Worm (Caenorhabditis elegans) whole organism, midembryonic: ENCODE results near the gene R10E8.8.

Experiments used
- T22C8.4 ChIP-seq: fragments of 200-800 bp; sonication (Bioruptor generic); IDR thresholded peaks from 2 replicates; pipeline ENCODE4 v1.3.6; 2022; ENCODE audit warnings: missing genetic modification characterization, missing compliant biosample characterization
- cog-1 ChIP-seq: sonication (generic microtip); optimal IDR thresholded peaks from 2 replicates; lab custom pipeline; 2016; ENCODE audit warnings: missing genetic modification characterization, missing compliant biosample characterization
- flt-1 ChIP-seq: fragments of 200-800 bp; sonication (Bioruptor generic); IDR thresholded peaks from 2 replicates; pipeline ENCODE4 v1.3.6; 2022; ENCODE audit warnings: missing genetic modification characterization, missing compliant biosample characterization
- klf-2 ChIP-seq: fragments of 200-800 bp; sonication (Bioruptor generic); conservative IDR thresholded peaks from 2 replicates; pipeline ENCODE4 v1.3.6; 2022; ENCODE audit warnings: missing genetic modification reagents, missing genetic modification characterization, missing compliant biosample characterization
- med-1 ChIP-seq: sonication (generic microtip); optimal IDR thresholded peaks from 2 replicates; lab custom pipeline; 2017; ENCODE audit warnings: missing genetic modification characterization, mild to moderate bottlenecking, missing compliant biosample characterization, antibody characterized with exemption, missing genetic modification reagents; ENCODE audit not compliant: insufficient read depth
- ref-1 ChIP-seq: fragments of 200-800 bp; sonication (Bioruptor generic); conservative IDR thresholded peaks from 2 replicates; pipeline ENCODE4 v1.3.6; 2022; ENCODE audit warnings: missing genetic modification reagents, missing genetic modification characterization, missing compliant biosample characterization
- tab-1 ChIP-seq: fragments of 200-800 bp; sonication (Bioruptor generic); IDR thresholded peaks from 2 replicates; pipeline ENCODE4 v1.3.6; 2022; ENCODE audit warnings: missing genetic modification characterization, missing compliant biosample characterization
- ztf-23 ChIP-seq: fragments of 200-800 bp; sonication (Bioruptor generic); IDR thresholded peaks from 2 replicates; pipeline ENCODE4 v1.3.6; 2022; ENCODE audit warnings: missing genetic modification reagents, missing genetic modification characterization, missing compliant biosample characterization
- ztf-29 ChIP-seq: fragments of 200-800 bp; sonication (Bioruptor generic); IDR thresholded peaks from 2 replicates; pipeline ENCODE4 v1.3.6; 2022; ENCODE audit warnings: missing genetic modification reagents, missing genetic modification characterization, missing compliant biosample characterization

R10E8.8 gene

DNA sequence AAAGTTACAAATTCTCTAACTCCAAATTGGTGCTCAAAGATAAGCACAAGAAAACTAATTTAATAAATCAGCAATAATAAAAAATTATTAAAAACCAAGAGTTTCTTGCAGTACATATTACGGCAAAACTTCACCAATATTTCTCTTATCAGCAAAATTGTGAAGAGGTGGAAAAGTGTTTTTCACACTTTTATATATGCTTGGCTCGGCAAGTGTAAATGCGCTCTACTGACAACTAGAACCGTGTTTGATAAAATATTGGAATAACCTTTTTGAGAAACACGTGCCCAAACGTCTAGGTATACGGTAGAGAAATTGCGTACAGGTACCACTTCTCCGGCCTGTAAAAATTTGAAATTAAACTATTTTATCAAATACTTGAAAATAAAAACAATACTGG is at the start of gene R10E8.8:
TSS of gene R10E8.8 (minus strand) at position 343 of the 400 bp plus-strand sequence.
- no peak for TF ChIP-seq T22C8.4 (GFP tag; lab: Robert Waterston, UW)
- TF ChIP-seq flt-1 (GFP tag; lab: Robert Waterston, UW) = no peak
- TF ChIP-seq ztf-23 (GFP tag; lab: Robert Waterston, UW) = no peak
- TF ChIP-seq ztf-29 (GFP tag; lab: Robert Waterston, UW) = no peak
- TF ChIP-seq med-1 (GFP tag; lab: Kevin White, UChicago) = no peak

DNA sequence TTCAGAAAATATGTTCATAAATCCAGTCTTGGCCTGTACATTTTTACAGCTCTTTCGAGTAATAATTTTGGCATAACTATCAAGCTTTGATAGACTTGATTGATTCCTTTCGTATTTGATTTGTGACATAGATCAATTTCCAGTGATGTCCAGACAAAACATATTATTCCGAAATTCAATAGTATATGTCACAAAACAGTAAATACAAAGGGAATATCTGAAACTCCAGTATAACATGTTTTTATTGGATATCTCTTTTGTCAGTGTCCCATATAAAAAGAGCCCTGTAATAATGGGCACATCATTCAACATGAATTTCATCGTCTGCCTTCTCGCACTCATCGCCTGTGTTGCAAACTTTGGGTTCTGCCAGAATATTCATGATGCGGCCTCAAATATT is 49.2 kb upstream of the R10E8.8 start, which contains the start of gene Y51A2A.4:
TSS of gene Y51A2A.4 (plus strand) at position 301 of the 400 bp plus-strand sequence.
- TF ChIP-seq ztf-29 (GFP tag; lab: Robert Waterston, UW) (no peak), cog-1 (no peak), tab-1 (no peak)

DNA sequence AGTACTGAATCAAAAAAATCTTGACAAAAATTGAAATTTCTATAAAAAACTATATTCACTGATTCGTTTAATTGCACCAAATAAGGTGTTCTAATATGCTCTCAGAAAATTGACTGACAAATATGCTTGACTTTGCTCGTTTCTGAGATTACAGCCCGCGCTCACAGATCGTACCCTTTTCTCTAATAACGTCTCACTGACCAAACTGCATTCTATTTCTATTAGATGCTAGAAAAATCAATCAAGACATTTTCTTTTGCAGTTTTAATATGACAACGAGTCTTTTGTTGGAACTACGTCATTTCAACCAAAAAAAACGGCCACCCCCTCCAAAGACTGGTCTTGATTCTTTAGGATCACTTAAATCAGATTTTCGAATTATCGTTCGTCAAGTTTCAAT is 41.1 kb upstream of the R10E8.8 start, which contains the start of gene clec-247:
TSS of gene clec-247 (plus strand) at position 301 of the 400 bp plus-strand sequence.
- no peak for TF ChIP-seq ref-1
- no peak for TF ChIP-seq tab-1
- TF ChIP-seq klf-2 = no peak
- TF ChIP-seq med-1 (GFP tag; lab: Kevin White, UChicago) = no peak
- TF ChIP-seq flt-1 (GFP tag; lab: Robert Waterston, UW) = no peak
- no peak for TF ChIP-seq ztf-23 (GFP tag; lab: Robert Waterston, UW)
- TF ChIP-seq T22C8.4 (GFP tag; lab: Robert Waterston, UW) = no peak
- TF ChIP-seq ztf-29 (GFP tag; lab: Robert Waterston, UW) = no peak
- no peak for TF ChIP-seq cog-1

DNA sequence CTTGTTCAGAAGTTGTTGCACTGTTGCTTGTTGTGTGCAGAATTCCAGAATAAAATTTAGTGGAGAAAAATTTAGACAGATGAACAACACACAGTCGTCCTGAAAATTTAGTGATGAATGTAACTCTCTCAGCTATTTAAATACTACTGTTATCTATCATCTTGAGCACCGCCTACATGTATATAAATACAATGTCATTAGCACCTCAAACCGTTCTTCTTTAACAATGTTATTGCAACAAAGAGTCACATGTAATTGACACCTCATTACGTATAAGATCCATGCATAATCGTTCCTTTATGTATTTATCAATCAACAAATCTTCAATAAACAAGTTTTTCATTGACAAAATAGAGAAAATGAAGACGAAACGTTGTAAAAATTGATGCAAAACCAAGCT is 39.3 kb upstream of the R10E8.8 start, which contains the start of gene Y51A2A.16:
TSS of gene Y51A2A.16 (minus strand) at position 101 of the 400 bp plus-strand sequence.
- TF ChIP-seq tab-1 (no peak), ztf-23 (GFP tag; lab: Robert Waterston, UW) (no peak), klf-2 (no peak), flt-1 (GFP tag; lab: Robert Waterston, UW) (no peak), T22C8.4 (GFP tag; lab: Robert Waterston, UW) (no peak), ztf-29 (GFP tag; lab: Robert Waterston, UW) (no peak), ref-1 (no peak), med-1 (GFP tag; lab: Kevin White, UChicago) (no peak), cog-1 (no peak)

DNA sequence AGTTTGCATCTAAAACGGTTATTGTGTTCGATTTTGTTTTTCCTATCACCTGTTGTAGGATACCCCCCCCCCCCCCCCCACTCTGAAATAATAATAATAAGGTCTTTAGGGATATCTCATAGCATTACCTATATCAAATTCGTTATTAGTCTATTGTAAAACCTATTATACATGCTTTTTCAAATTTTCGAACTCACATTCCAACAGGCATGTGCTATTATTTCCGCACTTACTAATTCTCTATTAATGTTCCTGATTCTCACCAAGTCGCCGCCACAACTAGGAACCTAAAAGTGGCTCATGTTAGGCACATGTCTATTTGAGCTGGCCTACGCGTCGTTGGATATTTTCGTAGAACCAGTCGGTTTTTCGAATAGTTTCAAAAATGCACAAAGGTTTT is 28.9 kb upstream of the R10E8.8 start, which contains the start of gene Y37H2C.4:
TSS of gene Y37H2C.4 (plus strand) at position 301 of the 400 bp plus-strand sequence.
- TF ChIP-seq cog-1 (no peak), ref-1 (no peak), ztf-23 (GFP tag; lab: Robert Waterston, UW) (no peak), T22C8.4 (GFP tag; lab: Robert Waterston, UW) (no peak), tab-1 (no peak), flt-1 (GFP tag; lab: Robert Waterston, UW) (no peak), med-1 (GFP tag; lab: Kevin White, UChicago) (no peak), ztf-29 (GFP tag; lab: Robert Waterston, UW) (no peak), klf-2 (no peak)

DNA sequence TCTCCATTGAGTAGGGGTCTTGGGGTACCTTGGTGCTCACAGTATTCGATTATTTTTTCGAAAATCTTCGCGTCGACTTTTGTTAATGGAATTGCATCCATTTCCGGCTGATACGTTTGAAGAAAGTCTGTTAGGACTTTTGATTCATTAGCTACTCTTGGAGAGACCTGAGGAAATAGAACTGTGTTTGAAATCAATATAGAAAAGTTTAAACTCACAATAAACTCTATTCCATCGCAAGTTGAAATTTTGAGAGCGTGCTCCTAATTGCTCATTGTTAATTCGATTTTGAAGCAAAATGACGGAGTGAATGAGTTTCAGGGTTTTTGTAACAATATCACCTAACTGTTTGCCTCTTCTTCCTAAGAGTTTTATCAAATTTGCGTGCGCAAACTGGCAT is 28.4 kb upstream of the R10E8.8 start, which contains the start of gene skr-6:
TSS of gene skr-6 (minus strand) at position 101 of the 400 bp plus-strand sequence.
- no peak for TF ChIP-seq ztf-23 (GFP tag; lab: Robert Waterston, UW)
- no peak for TF ChIP-seq klf-2
- TF ChIP-seq flt-1 (GFP tag; lab: Robert Waterston, UW) = no peak

DNA sequence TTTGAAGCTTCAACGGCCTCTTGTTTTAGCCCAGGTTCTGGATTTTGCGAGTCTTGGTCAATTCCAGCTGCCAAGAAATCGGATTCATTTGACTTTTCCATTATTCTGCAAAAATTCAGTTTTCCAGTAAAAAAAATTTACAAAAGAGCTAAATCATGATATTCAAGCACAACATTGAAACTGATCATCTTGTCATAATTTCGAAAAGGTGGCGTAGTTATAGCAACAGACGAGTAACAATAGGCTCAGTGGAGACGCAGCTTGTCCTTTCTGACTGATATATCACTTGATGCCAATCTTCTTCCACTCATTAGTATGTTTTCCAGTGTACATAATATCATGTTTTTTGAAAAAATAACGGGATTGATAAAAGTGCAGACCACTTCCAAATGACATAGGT is 27.3 kb upstream of the R10E8.8 start, which contains the start of gene fbxa-213:
TSS of gene fbxa-213 (minus strand) at position 101 of the 400 bp plus-strand sequence.
- TF ChIP-seq ztf-29 (GFP tag; lab: Robert Waterston, UW) (no peak), klf-2 (no peak), ztf-23 (GFP tag; lab: Robert Waterston, UW) (no peak), flt-1 (GFP tag; lab: Robert Waterston, UW) (no peak), cog-1 (no peak), med-1 (GFP tag; lab: Kevin White, UChicago) (no peak), ref-1 (no peak), T22C8.4 (GFP tag; lab: Robert Waterston, UW) (no peak)

DNA sequence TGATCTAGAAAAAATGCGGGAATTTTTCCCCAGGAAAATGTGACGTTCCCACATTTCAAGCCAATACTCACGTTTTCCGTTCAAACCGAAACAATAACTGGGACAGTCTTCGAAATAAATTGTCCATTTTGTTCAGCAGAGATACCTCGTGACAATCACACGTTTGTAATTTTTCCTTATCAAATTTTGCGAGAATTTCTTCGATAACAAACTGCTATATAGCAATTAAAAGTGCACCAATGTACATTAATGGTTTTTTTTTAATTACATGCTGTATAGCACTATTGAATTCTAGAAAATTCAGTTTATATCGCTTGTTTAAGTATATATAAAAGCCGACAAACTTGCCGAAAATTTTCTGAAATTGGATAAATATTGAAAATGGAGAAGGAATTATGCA is 24.8 kb upstream of the R10E8.8 start, which contains the start of gene R10E8.6:
TSS of gene R10E8.6 (minus strand) at position 154 of the 400 bp plus-strand sequence.
- TF ChIP-seq klf-2 (no peak), cog-1 (no peak), ztf-23 (GFP tag; lab: Robert Waterston, UW) (no peak), med-1 (GFP tag; lab: Kevin White, UChicago) (no peak), ztf-29 (GFP tag; lab: Robert Waterston, UW) (no peak), tab-1 (no peak), T22C8.4 (GFP tag; lab: Robert Waterston, UW) (no peak), ref-1 (no peak), flt-1 (GFP tag; lab: Robert Waterston, UW) (no peak)

DNA sequence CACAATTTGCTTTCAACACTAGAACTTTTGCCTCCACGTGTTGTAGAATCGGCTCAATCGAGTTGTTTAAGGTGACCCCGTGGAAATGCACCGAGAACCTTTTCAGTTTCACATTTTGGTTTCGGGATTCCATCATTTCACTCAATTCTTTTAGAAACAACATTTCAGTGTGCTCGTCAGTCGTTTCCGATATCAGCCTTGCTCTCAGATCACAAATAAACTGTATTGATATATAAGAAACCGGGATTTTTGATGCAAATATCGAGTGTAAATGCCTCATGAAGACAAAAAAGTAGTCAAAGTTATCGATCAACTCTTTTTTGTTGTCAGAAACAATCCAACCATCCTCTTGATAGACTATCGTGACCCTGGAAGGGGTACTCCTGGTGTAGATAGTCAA is 24.0 kb upstream of the R10E8.8 start:
- TF ChIP-seq med-1 (GFP tag; lab: Kevin White, UChicago) (no peak), klf-2 (no peak), ztf-29 (GFP tag; lab: Robert Waterston, UW) (no peak), tab-1 (no peak), T22C8.4 (GFP tag; lab: Robert Waterston, UW) (no peak), ref-1 (no peak), ztf-23 (GFP tag; lab: Robert Waterston, UW) (no peak), flt-1 (GFP tag; lab: Robert Waterston, UW) (no peak), cog-1 (no peak)

DNA sequence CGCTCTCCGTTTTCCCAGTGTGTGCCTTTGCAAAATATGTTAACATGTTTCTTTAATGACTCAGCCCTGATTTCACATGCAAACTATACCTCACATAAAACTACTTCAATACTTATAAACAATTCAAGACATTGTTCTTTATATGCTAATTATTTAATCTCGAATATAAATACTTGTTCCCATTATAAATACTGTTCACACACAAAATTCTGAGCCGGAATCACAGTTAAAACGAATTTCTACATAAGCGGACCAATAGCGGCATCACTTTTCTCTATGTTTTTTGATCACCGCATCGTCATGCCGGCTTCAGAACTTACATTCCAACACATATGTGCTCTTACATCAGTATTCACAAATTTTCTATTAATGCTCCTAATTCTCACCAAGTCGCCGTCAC is 13.0 kb upstream of the R10E8.8 start, which contains the start of gene R10E8.5:
TSS of gene R10E8.5 (plus strand) at position 301 of the 400 bp plus-strand sequence.
- TF ChIP-seq klf-2 = no peak
- no peak for TF ChIP-seq T22C8.4 (GFP tag; lab: Robert Waterston, UW)
- no peak for TF ChIP-seq ref-1
- TF ChIP-seq ztf-29 (GFP tag; lab: Robert Waterston, UW) = no peak
- TF ChIP-seq med-1 (GFP tag; lab: Kevin White, UChicago) = no peak
- no peak for TF ChIP-seq flt-1 (GFP tag; lab: Robert Waterston, UW)
- TF ChIP-seq ztf-23 (GFP tag; lab: Robert Waterston, UW) = no peak
- TF ChIP-seq cog-1 = no peak
- no peak for TF ChIP-seq tab-1
